Worm (Caenorhabditis elegans): ENCODE data around the gene K05F1.13.
A peak's percentile ranks its signal among the peaks of the same experiment; 100 is the strongest.

The K05F1.13 gene

DNA sequence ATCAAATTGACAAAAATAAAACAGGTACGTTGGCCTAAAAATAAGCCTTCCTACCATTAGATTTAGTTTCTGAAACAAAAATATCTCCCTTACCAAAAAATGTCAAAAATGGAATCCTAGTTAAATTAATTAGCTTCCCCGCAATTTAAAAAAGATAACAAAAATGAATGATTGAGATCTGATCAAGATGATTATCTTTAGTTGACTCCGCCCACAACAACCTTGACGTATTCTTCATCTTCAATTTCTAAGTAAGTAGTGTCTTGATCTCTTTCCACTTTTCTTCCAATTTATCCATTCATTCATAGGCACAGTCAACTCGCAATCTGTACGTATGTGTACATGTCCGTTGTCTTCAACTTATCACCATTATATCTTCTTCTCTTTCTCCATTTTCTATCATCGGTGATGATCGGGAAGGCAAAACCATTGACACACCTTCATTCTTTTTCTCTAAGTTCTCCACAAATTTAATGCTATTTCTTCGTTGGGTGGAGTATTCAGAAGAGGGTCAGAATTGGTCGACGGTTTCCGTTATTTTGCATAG, 20.6 kb upstream of the K05F1.13 start:
- TF ChIP-seq med-1 (GFP tag; optimal IDR thresholded peaks at IDR 0.05; ENCODE audit: insufficient read depth) (no peak), flt-1 (GFP tag; IDR thresholded peaks at IDR 0.05) (no peak), ztf-23 (GFP tag; IDR thresholded peaks at IDR 0.05) (no peak)

DNA sequence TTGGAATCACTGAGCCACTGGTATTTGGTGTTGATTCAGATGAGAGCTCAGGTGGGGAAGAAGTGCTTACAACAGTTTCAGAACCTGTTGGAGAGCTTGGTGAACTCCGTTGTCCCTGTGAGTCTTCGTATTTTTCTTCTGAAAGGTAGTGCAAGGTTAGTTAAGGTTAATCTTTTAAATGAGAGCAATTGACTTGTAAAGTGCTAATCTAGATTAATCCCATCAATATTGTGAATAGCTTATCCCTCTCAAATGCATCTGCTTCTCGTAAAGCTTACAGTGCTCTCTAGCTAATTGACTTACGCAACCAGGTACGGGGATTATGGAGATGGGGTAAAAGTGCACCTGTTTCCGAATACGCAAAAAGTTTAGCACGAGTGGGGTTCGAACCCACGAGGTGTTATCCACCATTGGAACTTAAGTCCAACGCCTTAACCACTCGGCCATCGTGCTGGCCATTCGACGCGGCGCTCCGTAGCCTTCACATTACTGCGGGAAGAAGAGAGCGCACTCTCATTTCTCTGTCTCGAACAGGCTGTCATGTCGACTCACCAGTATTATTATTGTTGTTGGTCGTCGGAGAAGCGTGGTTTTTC, 16.3 kb upstream of the K05F1.13 start:
- TF ChIP-seq T22C8.4 (GFP tag; IDR thresholded peaks at IDR 0.05): peak; percentile 41; the same call in 1 of the 2 replicates
- peak; percentile 11 for TF ChIP-seq cog-1 (tag; optimal IDR thresholded peaks at IDR 0.05)
- TF ChIP-seq ztf-23 (GFP tag; IDR thresholded peaks at IDR 0.05): peak; percentile 80
- peak; percentile 50; the same call in 1 of the 2 replicates for TF ChIP-seq ztf-29 (GFP tag; IDR thresholded peaks at IDR 0.05)
- TF ChIP-seq tab-1 (GFP tag; IDR thresholded peaks at IDR 0.05): peak; percentile 82
- 0 out of 2 replicates have a peak, but pooled peaks have one; percentile 39 for TF ChIP-seq ref-1 (GFP tag; conservative IDR thresholded peaks at IDR 0.05)
- no peak; the same call in 1 of the 2 replicates for TF ChIP-seq klf-2 (GFP tag; conservative IDR thresholded peaks at IDR 0.05)
- peak; percentile 80; the same call in 1 of the 2 replicates for TF ChIP-seq flt-1 (GFP tag; IDR thresholded peaks at IDR 0.05)
- TF ChIP-seq med-1 (GFP tag; optimal IDR thresholded peaks at IDR 0.05; ENCODE audit: insufficient read depth): no peak

DNA sequence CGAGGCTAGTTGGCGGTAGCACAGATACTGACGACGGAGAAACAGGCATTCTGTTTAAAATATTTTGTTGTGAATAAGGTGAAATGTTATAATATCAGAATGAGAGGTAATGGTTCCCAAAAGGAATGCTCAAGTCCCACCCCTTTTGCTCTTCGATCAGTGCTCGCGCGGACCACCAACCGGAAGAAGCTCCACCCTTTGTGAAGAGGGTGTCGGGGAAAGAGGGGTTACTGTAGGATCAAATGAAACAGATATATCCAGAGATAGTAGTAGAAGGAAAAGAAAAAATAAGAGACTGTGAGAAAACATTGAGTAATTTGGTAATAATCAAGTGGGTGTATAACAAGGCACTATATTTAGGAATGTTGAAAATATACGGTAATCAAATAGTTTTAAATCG, 14.8 kb upstream of the K05F1.13 start, which contains the start of the genes dmd-5 and F10C1.1:
TSS of gene dmd-5 (minus strand) at position 101 of the 400 bp plus-strand sequence.
TSS of gene F10C1.1 (plus strand) at position 110 of the 400 bp plus-strand sequence.
- no peak for TF ChIP-seq ztf-23 (GFP tag; IDR thresholded peaks at IDR 0.05)
- no peak for TF ChIP-seq ztf-29 (GFP tag; IDR thresholded peaks at IDR 0.05)
- no peak for TF ChIP-seq flt-1 (GFP tag; IDR thresholded peaks at IDR 0.05)
- no peak for TF ChIP-seq tab-1 (GFP tag; IDR thresholded peaks at IDR 0.05)
- no peak for TF ChIP-seq med-1 (GFP tag; optimal IDR thresholded peaks at IDR 0.05; ENCODE audit: insufficient read depth)

DNA sequence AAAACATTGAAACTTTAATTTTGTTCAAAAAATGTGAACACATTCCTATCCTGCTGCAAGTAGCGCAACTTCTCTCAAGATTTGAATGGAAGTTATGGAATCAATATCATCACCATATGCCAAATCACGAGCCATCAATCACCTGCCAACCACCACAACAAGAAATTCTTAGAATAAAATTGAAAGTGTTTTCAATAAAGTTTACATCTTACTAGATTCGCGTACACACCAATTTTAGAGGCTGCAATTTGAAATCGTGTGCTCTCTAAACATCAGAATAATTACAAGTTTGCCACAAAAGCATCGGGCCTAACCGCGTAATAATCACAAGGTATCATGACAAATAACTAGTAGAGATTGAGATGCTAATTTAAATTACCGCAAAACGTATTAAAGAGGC, 14.0 kb upstream of the K05F1.13 start:
- TF ChIP-seq ztf-23 (GFP tag; IDR thresholded peaks at IDR 0.05): no peak
- TF ChIP-seq flt-1 (GFP tag; IDR thresholded peaks at IDR 0.05): no peak
- TF ChIP-seq klf-2 (GFP tag; conservative IDR thresholded peaks at IDR 0.05): no peak
- TF ChIP-seq med-1 (GFP tag; optimal IDR thresholded peaks at IDR 0.05; ENCODE audit: insufficient read depth): no peak
- no peak for TF ChIP-seq ref-1 (GFP tag; conservative IDR thresholded peaks at IDR 0.05)
- TF ChIP-seq tab-1 (GFP tag; IDR thresholded peaks at IDR 0.05): no peak
- no peak for TF ChIP-seq T22C8.4 (GFP tag; IDR thresholded peaks at IDR 0.05)
- no peak for TF ChIP-seq cog-1 (tag; optimal IDR thresholded peaks at IDR 0.05)
- TF ChIP-seq ztf-29 (GFP tag; IDR thresholded peaks at IDR 0.05): no peak

DNA sequence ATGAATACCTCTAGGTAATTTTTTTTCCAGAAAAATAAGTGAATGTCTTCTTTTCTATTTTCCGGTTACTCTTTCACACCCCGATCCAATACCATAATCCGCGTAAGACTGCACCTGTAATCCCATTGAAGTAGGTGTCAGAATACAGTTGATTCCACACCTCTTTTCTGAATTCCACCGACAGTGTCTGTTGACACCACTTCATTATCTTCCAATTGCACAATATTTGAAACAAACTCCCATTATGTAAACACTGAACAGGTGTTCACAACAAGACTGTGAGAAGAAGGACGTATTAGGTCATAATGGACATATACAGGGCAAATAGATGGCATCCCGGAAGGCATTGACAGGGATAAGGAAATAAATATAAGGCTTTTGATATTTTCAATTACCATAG, 11.5 kb upstream of the K05F1.13 start:
- TF ChIP-seq ztf-29 (GFP tag; IDR thresholded peaks at IDR 0.05) (no peak), klf-2 (GFP tag; conservative IDR thresholded peaks at IDR 0.05) (no peak), T22C8.4 (GFP tag; IDR thresholded peaks at IDR 0.05) (no peak)

DNA sequence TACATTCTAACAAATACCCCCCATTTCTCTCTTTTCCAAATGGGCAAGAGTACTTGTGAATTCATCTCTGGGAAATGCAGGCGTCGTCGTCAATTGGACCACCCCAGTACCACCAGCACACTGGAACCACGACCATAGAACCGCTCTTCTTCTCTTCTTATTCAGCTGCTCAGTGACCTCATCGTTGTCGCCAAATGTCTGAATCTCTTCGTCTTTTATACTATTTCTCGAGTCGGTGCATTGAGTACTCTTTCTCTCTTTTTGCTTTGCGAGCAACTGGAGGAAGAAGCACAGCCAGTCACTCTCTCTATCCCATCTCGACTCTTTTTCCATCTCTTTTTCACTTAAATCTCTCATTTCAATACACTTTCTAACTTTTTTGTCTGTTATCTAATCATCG, 9.0 kb upstream of the K05F1.13 start:
- no peak for TF ChIP-seq flt-1 (GFP tag; IDR thresholded peaks at IDR 0.05)
- TF ChIP-seq klf-2 (GFP tag; conservative IDR thresholded peaks at IDR 0.05): no peak
- no peak for TF ChIP-seq T22C8.4 (GFP tag; IDR thresholded peaks at IDR 0.05)
- no peak for TF ChIP-seq med-1 (GFP tag; optimal IDR thresholded peaks at IDR 0.05; ENCODE audit: insufficient read depth)
- TF ChIP-seq ztf-23 (GFP tag; IDR thresholded peaks at IDR 0.05): no peak
- no peak for TF ChIP-seq ref-1 (GFP tag; conservative IDR thresholded peaks at IDR 0.05)
- TF ChIP-seq tab-1 (GFP tag; IDR thresholded peaks at IDR 0.05): no peak
- TF ChIP-seq cog-1 (tag; optimal IDR thresholded peaks at IDR 0.05): no peak
- no peak for TF ChIP-seq ztf-29 (GFP tag; IDR thresholded peaks at IDR 0.05)

DNA sequence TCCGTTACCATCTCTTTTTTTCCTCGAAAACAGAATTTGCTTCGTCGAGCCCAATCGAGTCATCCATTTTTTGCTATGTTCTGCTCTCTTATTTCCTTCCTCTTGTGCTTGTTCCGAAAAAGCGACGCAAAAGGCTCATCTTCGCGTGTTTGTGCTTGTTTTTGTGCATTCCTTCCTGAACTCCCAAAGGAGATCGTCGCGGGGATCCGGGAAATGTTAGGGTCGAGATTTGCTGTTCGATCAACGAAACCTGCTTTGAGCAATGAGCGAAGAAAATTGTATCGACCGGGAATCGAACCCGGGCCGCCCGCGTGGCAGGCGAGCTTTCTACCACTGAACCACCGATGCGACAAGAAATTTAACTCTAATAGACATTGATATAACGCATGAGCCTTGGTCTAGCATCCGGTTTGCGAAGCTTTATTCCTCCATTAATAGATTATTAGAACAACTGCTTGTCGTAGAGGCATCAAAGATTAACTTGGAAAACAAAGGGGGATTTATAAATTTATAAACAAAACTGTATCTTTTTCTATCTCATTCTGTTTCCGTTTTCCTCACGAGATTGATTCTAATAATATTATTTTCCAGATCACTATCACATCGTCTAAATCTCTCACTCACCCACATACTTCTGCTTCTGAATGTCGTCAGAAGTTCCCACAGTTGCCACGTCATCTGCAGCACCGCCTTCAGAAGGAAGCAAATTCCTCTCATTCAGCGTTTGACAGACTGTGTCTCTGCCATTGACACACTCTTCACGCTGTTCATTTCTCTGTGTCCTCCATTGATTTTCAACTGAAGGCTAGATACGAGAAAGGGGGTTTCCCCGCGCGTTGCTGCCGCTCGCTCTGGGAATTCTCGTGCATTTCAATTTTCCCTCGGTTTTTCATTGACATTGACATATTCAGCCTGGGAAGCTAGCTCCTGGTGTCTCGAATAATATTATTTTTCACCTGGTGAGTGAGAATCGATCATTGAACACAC, 6.7 kb upstream of the K05F1.13 start, which contains the start of gene K05F1.6:
TSS of gene K05F1.6 (plus strand) at position 586 of the 987 bp plus-strand sequence.
- TF ChIP-seq ref-1 (GFP tag; conservative IDR thresholded peaks at IDR 0.05) (peak; percentile 54; the same call in 1 of the 2 replicates), tab-1 (GFP tag; IDR thresholded peaks at IDR 0.05) (peak; percentile 70; the same call in 1 of the 2 replicates), klf-2 (GFP tag; conservative IDR thresholded peaks at IDR 0.05) (peak; percentile 68; the same call in 1 of the 2 replicates), T22C8.4 (GFP tag; IDR thresholded peaks at IDR 0.05) (peak; percentile 60), cog-1 (tag; optimal IDR thresholded peaks at IDR 0.05) (peak; percentile 58), flt-1 (GFP tag; IDR thresholded peaks at IDR 0.05) (peak; percentile 64; the same call in 1 of the 2 replicates), ztf-29 (GFP tag; IDR thresholded peaks at IDR 0.05) (peak; percentile 42; the same call in 1 of the 2 replicates), med-1 (GFP tag; optimal IDR thresholded peaks at IDR 0.05; ENCODE audit: insufficient read depth) (no peak), ztf-23 (GFP tag; IDR thresholded peaks at IDR 0.05) (peak; percentile 84)

DNA sequence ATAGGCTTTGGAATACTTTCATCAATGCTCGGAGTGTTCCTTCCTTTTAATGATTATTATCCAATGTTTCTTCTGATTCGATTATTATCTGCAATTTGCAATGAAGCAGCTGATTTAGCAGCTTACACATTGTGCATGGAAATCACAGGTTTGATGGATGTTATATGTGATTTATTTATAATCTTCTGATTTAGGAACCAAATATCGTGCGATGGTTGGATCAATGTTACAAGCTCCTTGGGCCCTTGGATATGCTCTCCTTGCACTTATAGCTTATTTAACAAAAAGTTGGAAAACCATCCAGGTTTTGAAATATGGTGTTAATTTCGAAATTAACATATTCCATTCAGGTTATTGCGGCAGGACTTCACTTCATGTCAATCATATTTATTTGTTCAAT, 3.4 kb upstream of the K05F1.13 start:
- no peak for TF ChIP-seq ref-1 (GFP tag; conservative IDR thresholded peaks at IDR 0.05)
- TF ChIP-seq T22C8.4 (GFP tag; IDR thresholded peaks at IDR 0.05): no peak
- TF ChIP-seq klf-2 (GFP tag; conservative IDR thresholded peaks at IDR 0.05): no peak
- TF ChIP-seq cog-1 (tag; optimal IDR thresholded peaks at IDR 0.05): no peak
- TF ChIP-seq med-1 (GFP tag; optimal IDR thresholded peaks at IDR 0.05; ENCODE audit: insufficient read depth): no peak
- no peak for TF ChIP-seq ztf-29 (GFP tag; IDR thresholded peaks at IDR 0.05)
- TF ChIP-seq ztf-23 (GFP tag; IDR thresholded peaks at IDR 0.05): no peak
- no peak for TF ChIP-seq flt-1 (GFP tag; IDR thresholded peaks at IDR 0.05)
- TF ChIP-seq tab-1 (GFP tag; IDR thresholded peaks at IDR 0.05): no peak

DNA sequence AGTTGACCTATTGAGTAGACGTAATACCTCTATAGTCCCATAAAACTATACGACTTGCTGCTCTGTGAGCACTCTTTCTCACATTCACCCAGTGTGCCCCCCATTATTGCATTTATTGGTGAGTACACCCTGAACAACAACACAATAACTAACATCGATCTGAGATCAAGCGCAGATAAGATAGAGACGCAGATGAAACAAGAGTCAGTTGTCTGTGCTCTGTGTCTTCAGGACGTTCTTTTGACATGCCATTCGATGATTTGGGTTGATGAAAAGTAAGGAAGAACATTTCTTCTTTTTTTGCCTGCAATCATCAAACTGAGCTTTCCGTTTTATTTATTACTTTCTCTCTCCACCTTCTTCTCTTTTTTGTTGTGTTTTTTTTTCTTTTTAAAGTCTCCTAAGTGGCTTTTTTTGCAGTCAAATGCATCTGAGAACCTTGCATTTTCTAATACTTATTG, 1.4 kb downstream of the K05F1.13 start, which contains the start of gene lect-2:
TSS of gene lect-2 (plus strand) at position 411 of the 461 bp plus-strand sequence.
- TF ChIP-seq tab-1 (GFP tag; IDR thresholded peaks at IDR 0.05) (no peak), ztf-23 (GFP tag; IDR thresholded peaks at IDR 0.05) (no peak), ztf-29 (GFP tag; IDR thresholded peaks at IDR 0.05) (no peak), klf-2 (GFP tag; conservative IDR thresholded peaks at IDR 0.05) (no peak), flt-1 (GFP tag; IDR thresholded peaks at IDR 0.05) (no peak), T22C8.4 (GFP tag; IDR thresholded peaks at IDR 0.05) (no peak), cog-1 (tag; optimal IDR thresholded peaks at IDR 0.05) (no peak), med-1 (GFP tag; optimal IDR thresholded peaks at IDR 0.05; ENCODE audit: insufficient read depth) (no peak), ref-1 (GFP tag; conservative IDR thresholded peaks at IDR 0.05) (no peak)

Data from whole organism, midembryonic.